Worm (Caenorhabditis elegans): ENCODE results near the gene K03B4.1.

DNA sequence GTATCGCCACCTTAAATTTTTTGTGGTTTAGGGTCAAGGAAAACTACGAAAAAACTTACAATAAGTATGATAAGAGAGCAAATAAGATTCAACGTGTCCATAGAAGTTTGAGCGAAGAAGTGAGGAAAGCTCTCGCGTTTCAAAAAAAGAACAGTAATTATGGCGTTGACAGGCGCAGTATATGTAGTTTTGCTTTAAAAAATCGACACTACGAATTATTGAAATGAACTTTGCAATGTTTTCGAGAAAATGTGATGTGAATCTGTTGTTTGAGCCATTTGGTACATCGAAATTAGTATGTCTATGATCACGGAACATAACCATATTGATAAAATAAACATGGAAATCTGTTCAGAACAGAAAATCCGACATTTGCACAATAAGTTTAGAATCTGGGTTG is 26.7 kb upstream of the K03B4.1 start, which contains the start of gene srx-74:
- TF ChIP-seq ztf-11 (tag; optimal IDR thresholded peaks at IDR 0.05) (no peak), elt-1 (tag; optimal IDR thresholded peaks at IDR 0.05) (no peak)
